Fruit fly (Drosophila melanogaster) whole organism, embryonic: Measurements from ENCODE around the gene CG17154.
A peak's percentile ranks its signal among the peaks of the same experiment; 100 is the strongest.

Experiments used
- Atf6 ChIP-seq: fragments of 200-800 bp; sonication (Bioruptor generic); IDR thresholded peaks from 2 replicates; pipeline ENCODE4 v1.3.6; 2022; ENCODE audit warnings: missing biosample characterization, missing genetic modification characterization
- BtbVII ChIP-seq: fragments of 200-800 bp; sonication (Bioruptor generic); optimal IDR thresholded peaks from 3 replicates; lab custom pipeline; 2017; ENCODE audit warnings: missing biosample characterization, mild to moderate bottlenecking, missing genetic modification characterization
- CG10366 ChIP-seq: fragments of 200-800 bp; sonication (Bioruptor generic); IDR thresholded peaks from 2 replicates; pipeline ENCODE4 v1.3.6; 2022; ENCODE audit warnings: missing biosample characterization, missing genetic modification characterization
- CG10462 ChIP-seq: fragments of 200-800 bp; sonication (Bioruptor generic); optimal IDR thresholded peaks from 2 replicates; lab custom pipeline; 2016; ENCODE audit warnings: missing biosample characterization, missing genetic modification characterization
- CG10543 ChIP-seq: fragments of 200-800 bp; sonication (Bioruptor generic); optimal IDR thresholded peaks from 3 replicates; lab custom pipeline; 2017; ENCODE audit warnings: missing biosample characterization, mild to moderate bottlenecking, missing genetic modification characterization, moderate library complexity
- CG12104 ChIP-seq: fragments of 200-800 bp; sonication (Bioruptor generic); optimal IDR thresholded peaks from 3 replicates; lab custom pipeline; 2016; ENCODE audit warnings: missing biosample characterization, missing genetic modification characterization
- CG13123 ChIP-seq: fragments of 200-800 bp; sonication (Bioruptor generic); optimal IDR thresholded peaks from 2 replicates; lab custom pipeline; 2016; ENCODE audit warnings: missing biosample characterization, missing genetic modification characterization
- CG13296 ChIP-seq: fragments of 200-800 bp; sonication (Bioruptor generic); optimal IDR thresholded peaks from 3 replicates; lab custom pipeline; 2018; ENCODE audit warnings: missing biosample characterization, mild to moderate bottlenecking, missing genetic modification characterization
- CG14710 ChIP-seq: fragments of 200-800 bp; sonication (Bioruptor generic); optimal IDR thresholded peaks from 3 replicates; lab custom pipeline; 2019; ENCODE audit warnings: missing biosample characterization, mild to moderate bottlenecking, missing genetic modification characterization, moderate library complexity
- CG14965 ChIP-seq: fragments of 200-800 bp; sonication (Bioruptor generic); optimal IDR thresholded peaks from 2 replicates; lab custom pipeline; 2016; ENCODE audit warnings: missing biosample characterization, missing genetic modification characterization, borderline replicate concordance
- CG2202 ChIP-seq: fragments of 200-800 bp; sonication (Bioruptor generic); optimal IDR thresholded peaks from 2 replicates; lab custom pipeline; 2018; ENCODE audit warnings: missing biosample characterization, mild to moderate bottlenecking, missing genetic modification characterization
- CG3407 ChIP-seq: fragments of 200-800 bp; sonication (Bioruptor generic); optimal IDR thresholded peaks from 2 replicates; lab custom pipeline; 2018; ENCODE audit warnings: missing biosample characterization, mild to moderate bottlenecking, missing genetic modification characterization
- CG34376 ChIP-seq: fragments of 200-800 bp; sonication (Bioruptor generic); optimal IDR thresholded peaks from 2 replicates; lab custom pipeline; 2018; ENCODE audit warnings: missing biosample characterization, mild to moderate bottlenecking, missing genetic modification characterization
- CG3726 ChIP-seq: fragments of 200-800 bp; sonication (Bioruptor generic); IDR thresholded peaks from 3 replicates; pipeline ENCODE4, ENCODE4 v1.3.6; 2022; ENCODE audit warnings: missing biosample characterization, missing genetic modification characterization
- CG4360 ChIP-seq: fragments of 200-800 bp; sonication (Bioruptor generic); IDR thresholded peaks from 2 replicates; pipeline ENCODE4 v1.3.6; 2022; ENCODE audit warnings: missing biosample characterization, missing genetic modification characterization
- CG4707 ChIP-seq: fragments of 200-800 bp; sonication (Bioruptor generic); optimal IDR thresholded peaks from 2 replicates; lab custom pipeline; 2018; ENCODE audit warnings: missing biosample characterization, mild to moderate bottlenecking, missing genetic modification characterization, moderate library complexity
- CG7987 ChIP-seq: fragments of 200-800 bp; sonication (Bioruptor generic); optimal IDR thresholded peaks from 2 replicates; lab custom pipeline; 2018; ENCODE audit warnings: missing biosample characterization, mild to moderate bottlenecking, missing genetic modification characterization, moderate library complexity
- CG9797 ChIP-seq: fragments of 200-800 bp; sonication (Bioruptor generic); optimal IDR thresholded peaks from 3 replicates; lab custom pipeline; 2018; ENCODE audit warnings: missing biosample characterization, mild to moderate bottlenecking, missing genetic modification characterization
- D19B ChIP-seq: fragments of 200-800 bp; sonication (Bioruptor generic); optimal IDR thresholded peaks from 2 replicates; lab custom pipeline; 2017; ENCODE audit warnings: missing biosample characterization, mild to moderate bottlenecking, missing genetic modification characterization
- H15 ChIP-seq: fragments of 200-800 bp; sonication (Bioruptor generic); IDR thresholded peaks from 3 replicates; pipeline ENCODE4 v1.3.6; 2022; ENCODE audit warnings: missing biosample characterization, missing genetic modification characterization
- H2.0 ChIP-seq: fragments of 200-800 bp; sonication (Bioruptor generic); IDR thresholded peaks from 2 replicates; pipeline ENCODE4 v1.3.6; 2022; ENCODE audit warnings: missing biosample characterization, missing genetic modification characterization
- Hmr ChIP-seq: fragments of 200-800 bp; sonication (Bioruptor generic); optimal IDR thresholded peaks from 3 replicates; lab custom pipeline; 2017; ENCODE audit warnings: mild to moderate bottlenecking, missing biosample characterization, missing genetic modification reagents, missing genetic modification characterization
- Lhr ChIP-seq: fragments of 200-800 bp; sonication (Bioruptor generic); optimal IDR thresholded peaks from 3 replicates; lab custom pipeline; 2017; ENCODE audit warnings: mild to moderate bottlenecking, missing biosample characterization, missing genetic modification reagents, missing genetic modification characterization
- Med ChIP-seq: fragments of 200-800 bp; sonication (Bioruptor generic); peaks from one replicate; lab custom pipeline; 2016; ENCODE audit warnings: missing biosample characterization, missing genetic modification characterization, mild to moderate bottlenecking, inconsistent platforms, moderate library complexity
- NK7.1 ChIP-seq: fragments of 200-800 bp; sonication (Bioruptor generic); optimal IDR thresholded peaks from 3 replicates; lab custom pipeline; 2016; ENCODE audit warnings: missing biosample characterization, missing genetic modification characterization
- Poxn ChIP-seq: fragments of 200-800 bp; sonication (Bioruptor generic); IDR thresholded peaks from 2 replicates; pipeline ENCODE4 v1.3.6; 2022; ENCODE audit warnings: missing biosample characterization, missing genetic modification characterization
- Rfx ChIP-seq: fragments of 200-800 bp; sonication (Bioruptor generic); IDR thresholded peaks from 2 replicates; pipeline ENCODE4 v1.3.6; 2022; ENCODE audit warnings: missing biosample characterization, missing genetic modification characterization
- Sry-β ChIP-seq: fragments of 200-800 bp; sonication (Bioruptor generic); optimal IDR thresholded peaks from 2 replicates; lab custom pipeline; 2018; ENCODE audit warnings: missing biosample characterization, mild to moderate bottlenecking, missing genetic modification characterization, moderate library complexity
- Usf ChIP-seq: fragments of 200-800 bp; sonication (Bioruptor generic); optimal IDR thresholded peaks from 2 replicates; lab custom pipeline; 2017; ENCODE audit warnings: missing genotype, missing biosample characterization, missing genetic modification characterization
- abd-A ChIP-seq: fragments of 200-800 bp; sonication (Bioruptor generic); optimal IDR thresholded peaks from 3 replicates; lab custom pipeline; 2019; ENCODE audit warnings: missing biosample characterization, mild to moderate bottlenecking, missing genetic modification characterization, moderate library complexity
- al ChIP-seq: fragments of 200-800 bp; sonication (Bioruptor generic); IDR thresholded peaks from 2 replicates; pipeline ENCODE4 v1.3.6; 2022; ENCODE audit warnings: missing biosample characterization, missing genetic modification characterization
- ara ChIP-seq: fragments of 200-800 bp; sonication (Bioruptor generic); IDR thresholded peaks from 2 replicates; pipeline ENCODE4 v1.3.6; 2022; ENCODE audit warnings: missing biosample characterization, missing genetic modification characterization
- cg ChIP-seq: fragments of 200-800 bp; sonication (Bioruptor generic); optimal IDR thresholded peaks from 3 replicates; lab custom pipeline; 2019; ENCODE audit warnings: missing biosample characterization, mild to moderate bottlenecking, missing genetic modification characterization, moderate library complexity
- chif ChIP-seq, 2 experiments: fragments of 200-800 bp; sonication (Bioruptor generic); optimal IDR thresholded peaks; 3 replicates each; lab custom pipeline; 2016; ENCODE audit warnings: missing biosample characterization in 2 of 2, missing genetic modification characterization in 2 of 2
- croc ChIP-seq: fragments of 200-800 bp; sonication (Bioruptor generic); conservative IDR thresholded peaks from 3 replicates; pipeline ENCODE4 v1.3.6; 2022; ENCODE audit warnings: missing biosample characterization, missing genetic modification characterization
- dm ChIP-seq: fragments of 200-800 bp; sonication (Bioruptor generic); optimal IDR thresholded peaks from 3 replicates; lab custom pipeline; 2016; ENCODE audit warnings: missing biosample characterization, missing genetic modification characterization
- grn ChIP-seq: fragments of 200-800 bp; sonication (Bioruptor generic); optimal IDR thresholded peaks from 3 replicates; lab custom pipeline; 2017; ENCODE audit warnings: missing biosample characterization, missing genetic modification characterization
- nom ChIP-seq: fragments of 200-800 bp; sonication (Bioruptor generic); optimal IDR thresholded peaks from 2 replicates; lab custom pipeline; 2017; ENCODE audit warnings: missing biosample characterization, missing genetic modification characterization, mild to moderate bottlenecking, moderate library complexity, missing genetic modification reagents
- pan ChIP-seq, 4 experiments: fragments of >200 bp in 3 of 4; fragments of 200-800 bp in 1 of 4; sonication (Bioruptor generic) in 1 of 4; optimal IDR thresholded peaks in 3 of 4; IDR thresholded peaks in 1 of 4; 2 replicates each; pipeline versions ENCODE4 v1.3.6 to Lab custom; 2017 to 2022; ENCODE audit warnings: missing biosample characterization in 2 of 4, missing genetic modification characterization in 2 of 4, mixed read lengths in 1 of 4
- sd ChIP-seq: fragments of 200-800 bp; sonication (Bioruptor generic); optimal IDR thresholded peaks from 3 replicates; lab custom pipeline; 2018; ENCODE audit warnings: missing biosample characterization, mild to moderate bottlenecking, missing genetic modification characterization, moderate library complexity
- seq ChIP-seq: fragments of 200-800 bp; sonication (Bioruptor generic); IDR thresholded peaks from 2 replicates; pipeline ENCODE4 v1.3.6; 2022; ENCODE audit warnings: missing biosample characterization, missing genetic modification characterization
- sob ChIP-seq: fragments of 200-800 bp; sonication (Bioruptor generic); IDR thresholded peaks from 2 replicates; pipeline ENCODE4 v1.3.6; 2022; ENCODE audit warnings: missing biosample characterization, missing genetic modification characterization
- tap ChIP-seq: fragments of 200-800 bp; optimal IDR thresholded peaks from 3 replicates; lab custom pipeline; 2019; ENCODE audit warnings: missing biosample characterization, mild to moderate bottlenecking, missing genetic modification characterization, moderate library complexity
- tll ChIP-seq, 2 experiments: fragments of 200-800 bp in 1 of 2; fragments of >200 bp in 1 of 2; sonication (Bioruptor generic) in 1 of 2; optimal IDR thresholded peaks; 2 replicates each; lab custom pipeline; 2017 to 2019; ENCODE audit warnings: missing biosample characterization in 2 of 2, missing genetic modification characterization in 2 of 2, mild to moderate bottlenecking in 1 of 2, moderate library complexity in 1 of 2
- twi ChIP-seq: fragments of 200-800 bp; optimal IDR thresholded peaks from 2 replicates; lab custom pipeline; 2019; ENCODE audit warnings: missing biosample characterization, mild to moderate bottlenecking, missing genetic modification characterization, moderate library complexity
- unc-4 ChIP-seq: fragments of 200-800 bp; sonication (Bioruptor generic); IDR thresholded peaks from 2 replicates; pipeline ENCODE4 v1.3.6; 2022; ENCODE audit warnings: missing biosample characterization, missing genetic modification characterization; ENCODE audit not compliant: partially characterized antibody

Gene CG17154

dm6 chr3L:12040313-12040924 lies 48.0 kb upstream of the CG17154 start (continued):
- no peak for TF ChIP-seq Atf6

DNA sequence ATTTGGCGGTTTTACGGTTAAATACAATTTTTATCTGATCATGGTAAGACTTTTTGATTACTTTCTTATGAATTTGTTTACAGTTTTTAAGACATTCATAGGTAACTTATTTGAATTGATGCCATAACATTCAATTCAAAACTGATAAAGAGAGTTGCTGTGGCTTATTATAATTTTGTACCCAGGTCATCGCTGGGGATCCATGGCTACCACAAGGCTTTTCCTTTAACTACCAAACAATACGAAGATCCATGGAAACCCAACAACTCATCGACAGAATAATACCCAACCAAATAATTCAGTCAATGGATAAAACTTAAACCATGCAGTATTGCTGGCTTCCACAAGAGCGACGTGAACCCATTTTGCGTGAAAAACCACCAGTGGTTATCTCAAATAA lies 46.3 kb upstream of the CG17154 start, which contains the start of gene CG6793:
CG6793 (plus strand) TSS at position 301 of the 400 bp plus-strand sequence.
- TF ChIP-seq Lhr (GFP tag; lab: Kevin White, UChicago) (no peak), chif (GFP tag; optimal IDR thresholded peaks at IDR 0.05; lab: Kevin White, UChicago) (no peak), Med (GFP tag; lab: Kevin White, UChicago) (no peak), CG14710 (tag; lab: Kevin White, UChicago) (no peak), grn (GFP tag; lab: Kevin White, UChicago) (no peak), CG34376 (GFP tag; lab: Kevin White, UChicago) (no peak), CG10462 (GFP tag; lab: Kevin White, UChicago) (no peak), CG4707 (GFP tag; lab: Kevin White, UChicago) (no peak), tll (GFP tag; optimal IDR thresholded peaks at IDR 0.05; lab: Kevin White, UChicago) (no peak), ara (GFP tag; lab: Robert Waterston, UW) (no peak), seq (GFP tag; lab: Robert Waterston, UW) (no peak), al (GFP tag; lab: Robert Waterston, UW) (no peak), cg (no peak), twi (tag; lab: Kevin White, UChicago) (no peak), sob (GFP tag; lab: Robert Waterston, UW) (no peak), CG4360 (GFP tag; lab: Robert Waterston, UW) (no peak), NK7.1 (no peak), nom (no peak), dm (GFP tag; lab: Kevin White, UChicago) (no peak)

DNA sequence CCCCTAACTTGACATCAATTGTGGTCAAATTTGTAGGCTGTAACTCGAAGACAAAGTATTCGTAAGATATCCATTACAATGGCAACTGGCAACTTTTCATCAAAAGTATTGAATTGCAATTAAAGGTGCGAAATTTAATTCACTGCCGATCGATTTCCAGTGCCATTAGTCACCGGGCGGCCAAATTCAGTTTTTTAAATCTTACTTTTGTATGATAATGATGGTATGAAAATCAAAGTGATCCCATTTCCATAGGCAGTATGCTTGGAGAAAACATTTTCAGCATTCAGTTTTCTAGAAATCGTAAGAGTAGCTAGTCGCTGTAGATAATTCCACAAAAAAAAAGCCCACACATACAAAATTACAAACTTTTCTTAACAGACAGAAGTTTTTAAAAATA lies 44.1 kb upstream of the CG17154 start, which contains the start of gene CG43638:
CG43638 (plus strand) TSS at position 301 of the 400 bp plus-strand sequence.
- TF ChIP-seq D19B (GFP tag; lab: Kevin White, UChicago) (no peak), twi (tag; lab: Kevin White, UChicago) (no peak), abd-A (tag; lab: Kevin White, UChicago) (no peak), croc (GFP tag; lab: Robert Waterston, UW) (no peak), CG3726 (GFP tag; lab: Robert Waterston, UW) (no peak), Poxn (GFP tag; lab: Robert Waterston, UW) (no peak), sd (tag; lab: Kevin White, UChicago) (no peak), unc-4 (no peak), CG9797 (GFP tag; lab: Kevin White, UChicago) (no peak), CG14965 (no peak), CG10543 (GFP tag; lab: Kevin White, UChicago) (no peak), H2.0 (GFP tag; lab: Robert Waterston, UW) (no peak), Usf (no peak), tap (no peak)

dm6 chr3L:12045443-12045842 lies 43.0 kb upstream of the CG17154 start:
- peak; percentile 65 for TF ChIP-seq CG13296
- peak; percentile 16 for TF ChIP-seq BtbVII
- no peak for TF ChIP-seq pan (optimal IDR thresholded peaks at IDR 0.05; lab: Kevin White, UChicago)
- peak in 1 of 2 experiments; percentile 22 for TF ChIP-seq pan (GFP tag; optimal IDR thresholded peaks at IDR 0.05 in 1 of 2, IDR thresholded peaks at IDR 0.05 in 1 of 2)
- peak; percentile 39; the same call in 1 of the 2 replicates for TF ChIP-seq Rfx (GFP tag; lab: Robert Waterston, UW)
- TF ChIP-seq Sry-β (GFP tag; lab: Kevin White, UChicago), result no peak
- peak; percentile 17 for TF ChIP-seq CG12104 (GFP tag; lab: Kevin White, UChicago)
- TF ChIP-seq CG2202 (tag; lab: Kevin White, UChicago), result no peak
- TF ChIP-seq Hmr, result peak; percentile 46
- peak; percentile 36 for TF ChIP-seq CG3407 (GFP tag; lab: Kevin White, UChicago)
- no peak for TF ChIP-seq H15 (GFP tag; lab: Robert Waterston, UW)
- peak; percentile 35 for TF ChIP-seq CG13123 (GFP tag; lab: Kevin White, UChicago)
- TF ChIP-seq CG10366 (GFP tag; lab: Robert Waterston, UW), result no peak
- TF ChIP-seq CG7987 (GFP tag; lab: Kevin White, UChicago), result peak; percentile 43
